Fruit fly (Drosophila melanogaster): ENCODE results near the gene Hipk.

The Hipk gene

dm6 chr3L:565964-566627, 23.2 kb downstream of the Hipk start (continued):
- peak; percentile 90 for TF ChIP-seq sens (GFP tag)
- TF ChIP-seq CG9797 (GFP tag; optimal IDR thresholded peaks at IDR 0.05): no peak
- peak; percentile 7; the same call in 1 of the 2 replicates for TF ChIP-seq onecut (GFP tag; IDR thresholded peaks at IDR 0.05)
- TF ChIP-seq ewg (GFP tag; optimal IDR thresholded peaks at IDR 0.05): peak; percentile 15
- TF ChIP-seq lola (GFP tag; optimal IDR thresholded peaks at IDR 0.05): peak in 1 of 3 experiments; percentile 54
- no peak for TF ChIP-seq usp (GFP tag; optimal IDR thresholded peaks at IDR 0.05)
- no peak for TF ChIP-seq CG3407 (GFP tag; optimal IDR thresholded peaks at IDR 0.05)
- TF ChIP-seq CG15011 (GFP tag; optimal IDR thresholded peaks at IDR 0.05): no peak
- TF ChIP-seq CG14667 (GFP tag; IDR thresholded peaks at IDR 0.05): no peak
- TF ChIP-seq CG30403 (GFP tag; optimal IDR thresholded peaks at IDR 0.05): peak; percentile 16
- TF ChIP-seq tap (tag; optimal IDR thresholded peaks at IDR 0.05): no peak
- TF ChIP-seq lmd (GFP tag; IDR thresholded peaks at IDR 0.05): no peak
- TF ChIP-seq disco-r (GFP tag; optimal IDR thresholded peaks at IDR 0.05): no peak
- TF ChIP-seq Antp (GFP tag; optimal IDR thresholded peaks at IDR 0.05): no peak
- peak; percentile 51 for TF ChIP-seq Ssrp (tag; optimal IDR thresholded peaks at IDR 0.05)
- TF ChIP-seq Mes4 (GFP tag; optimal IDR thresholded peaks at IDR 0.05): no peak
- peak; percentile 6 for TF ChIP-seq Spps (tag; optimal IDR thresholded peaks at IDR 0.05)
- TF ChIP-seq CG6689 (GFP tag; IDR thresholded peaks at IDR 0.05): no peak
- TF ChIP-seq HLHmδ (GFP tag; optimal IDR thresholded peaks at IDR 0.05): no peak
- peak; percentile 75 for TF ChIP-seq Drgx (GFP tag; IDR thresholded peaks at IDR 0.05)
- no peak for TF ChIP-seq tgo (GFP tag; IDR thresholded peaks at IDR 0.05)
- TF ChIP-seq pum (GFP tag; optimal IDR thresholded peaks at IDR 0.05): no peak
- TF ChIP-seq wor (GFP tag; IDR thresholded peaks at IDR 0.05): 0 out of 2 replicates have a peak, but pooled peaks have one; percentile 36
- TF ChIP-seq CG31388 (GFP tag; optimal IDR thresholded peaks at IDR 0.05): no peak
- TF ChIP-seq CG2875 (GFP tag; optimal IDR thresholded peaks at IDR 0.05): peak; percentile 20
- no peak for TF ChIP-seq D (optimal IDR thresholded peaks at IDR 0.05)
- TF ChIP-seq D (GFP tag; optimal IDR thresholded peaks at IDR 0.05): peak; percentile 15
- peak; percentile 12 for TF ChIP-seq CG13424 (tag; optimal IDR thresholded peaks at IDR 0.05)
- peak; percentile 41 for TF ChIP-seq ATbp (GFP tag; optimal IDR thresholded peaks at IDR 0.05)
- TF ChIP-seq CG8359 (GFP tag; optimal IDR thresholded peaks at IDR 0.05; ENCODE audit: borderline replicate concordance): peak; percentile 9
- TF ChIP-seq Meics (GFP tag; optimal IDR thresholded peaks at IDR 0.05): no peak
- TF ChIP-seq sr (GFP tag; IDR thresholded peaks at IDR 0.05): no peak
- no peak for TF ChIP-seq CG10209 (GFP tag; optimal IDR thresholded peaks at IDR 0.05)
- no peak for TF ChIP-seq zfh1 (GFP tag; IDR thresholded peaks at IDR 0.05)
- peak in 1 of 2 experiments; percentile 10 for TF ChIP-seq chif (GFP tag; optimal IDR thresholded peaks at IDR 0.05)
- TF ChIP-seq sc (optimal IDR thresholded peaks at IDR 0.05): no peak
- TF ChIP-seq sc (GFP tag; optimal IDR thresholded peaks at IDR 0.05): peak; percentile 30
- TF ChIP-seq Dfd (GFP tag; optimal IDR thresholded peaks at IDR 0.05): no peak
- TF ChIP-seq Side (GFP tag; optimal IDR thresholded peaks at IDR 0.05): no peak
- TF ChIP-seq CG32772 (GFP tag; IDR thresholded peaks at IDR 0.05): no peak
- TF ChIP-seq nerfin-2 (GFP tag; IDR thresholded peaks at IDR 0.05; ENCODE audit: partially characterized antibody): no peak
- no peak for TF ChIP-seq btn (GFP tag; optimal IDR thresholded peaks at IDR 0.05)
- TF ChIP-seq Hr51 (GFP tag; optimal IDR thresholded peaks at IDR 0.05): no peak
- no peak for TF ChIP-seq Xbp1 (GFP tag; optimal IDR thresholded peaks at IDR 0.05)
- TF ChIP-seq D19B (GFP tag; optimal IDR thresholded peaks at IDR 0.05): no peak
- TF ChIP-seq pros (GFP tag; optimal IDR thresholded peaks at IDR 0.05): no peak
- peak; percentile 41 for TF ChIP-seq CG18262 (tag; optimal IDR thresholded peaks at IDR 0.05)
- peak; percentile 28 for TF ChIP-seq Oli (tag; optimal IDR thresholded peaks at IDR 0.05)
- TF ChIP-seq ems (GFP tag; optimal IDR thresholded peaks at IDR 0.05): no peak
- no peak for TF ChIP-seq Jarid2 (GFP tag; optimal IDR thresholded peaks at IDR 0.05)
- no peak for TF ChIP-seq Rfx (GFP tag; IDR thresholded peaks at IDR 0.05)

All from whole organism, embryonic.